Fruit fly (Drosophila melanogaster) whole organism, wandering third instar larva: ENCODE results near the gene CG42232.
A peak's percentile ranks its signal among the peaks of the same experiment; 100 is the strongest.

Experiments used
- CG32264 ChIP-seq: fragments of 200-800 bp; sonication (Bioruptor generic); optimal IDR thresholded peaks from 2 replicates; lab custom pipeline; 2016; ENCODE audit warnings: missing biosample characterization, missing genetic modification characterization
- CrebA ChIP-seq: fragments of 200-800 bp; sonication (Bioruptor generic); optimal IDR thresholded peaks from 2 replicates; lab custom pipeline; 2016; ENCODE audit warnings: missing biosample characterization, mild to moderate bottlenecking, missing genetic modification characterization, borderline replicate concordance
- Dfd ChIP-seq: fragments of >200 bp; optimal IDR thresholded peaks from 2 replicates; lab custom pipeline; 2017; ENCODE audit warnings: missing biosample characterization, missing genetic modification characterization
- HLH106 ChIP-seq: fragments of 200-800 bp; optimal IDR thresholded peaks from 3 replicates; lab custom pipeline; 2019; ENCODE audit warnings: missing biosample characterization, mild to moderate bottlenecking, missing genetic modification characterization, moderate library complexity
- Hr78 ChIP-seq: fragments of >200 bp; optimal IDR thresholded peaks from 2 replicates; lab custom pipeline; 2017; ENCODE audit warnings: missing biosample characterization, missing genetic modification characterization
- Hr83 ChIP-seq: fragments of 200-300 bp; sonication (Bioruptor generic); optimal IDR thresholded peaks from 2 replicates; lab custom pipeline; 2016; ENCODE audit warnings: missing biosample characterization, mild to moderate bottlenecking, missing genetic modification characterization, moderate library complexity; ENCODE audit not compliant: poor library complexity, severe bottlenecking
- Jra ChIP-seq: sonication (Bioruptor generic); optimal IDR thresholded peaks from 2 replicates; lab custom pipeline; 2016; ENCODE audit warnings: missing biosample characterization, missing genetic modification characterization
- OdsH ChIP-seq: fragments of 200-800 bp; sonication (Bioruptor generic); optimal IDR thresholded peaks from 2 replicates; lab custom pipeline; 2016; ENCODE audit warnings: missing biosample characterization, mild to moderate bottlenecking, missing genetic modification characterization
- Rel ChIP-seq, 2 experiments: fragments of 200-800 bp; sonication (Bioruptor generic) in 1 of 2; optimal IDR thresholded peaks; 2 replicates in 1 of 2; 3 replicates in 1 of 2; lab custom pipeline; 2016 to 2019; ENCODE audit warnings: mild to moderate bottlenecking in 2 of 2, missing biosample characterization in 2 of 2, missing genetic modification characterization in 2 of 2, moderate library complexity in 1 of 2
- Sp1 ChIP-seq: fragments of 200-800 bp; sonication (Bioruptor generic); optimal IDR thresholded peaks from 3 replicates; lab custom pipeline; 2019; ENCODE audit warnings: missing biosample characterization, mild to moderate bottlenecking, missing genetic modification characterization, moderate library complexity
- Vsx2 ChIP-seq: fragments of 200-300, 225-300 bp; sonication (Bioruptor generic); optimal IDR thresholded peaks from 2 replicates; lab custom pipeline; 2018; ENCODE audit warnings: missing biosample characterization, missing genetic modification characterization; ENCODE audit not compliant: partially characterized antibody
- dl ChIP-seq, 2 experiments: fragments of 175-275, 200-275 bp in 1 of 2; fragments of 200-275 bp in 1 of 2; sonication (Bioruptor generic); optimal IDR thresholded peaks; lab custom pipeline; 2018; ENCODE audit warnings: mild to moderate bottlenecking in 2 of 2, missing biosample characterization in 2 of 2, missing genetic modification characterization in 2 of 2, moderate library complexity in 2 of 2; ENCODE audit not compliant: partially characterized antibody in 2 of 2, insufficient read depth in 1 of 2
- dmrt93B ChIP-seq: fragments of 200-800 bp; sonication (Bioruptor generic); optimal IDR thresholded peaks from 2 replicates; lab custom pipeline; 2018; ENCODE audit warnings: missing biosample characterization, mild to moderate bottlenecking, missing genetic modification characterization
- dsf ChIP-seq: sonication (Bioruptor generic); optimal IDR thresholded peaks from 2 replicates; lab custom pipeline; 2016; ENCODE audit warnings: missing biosample characterization, missing genetic modification characterization, borderline replicate concordance
- ey ChIP-seq: fragments of 200-800 bp; sonication (Bioruptor generic); optimal IDR thresholded peaks from 2 replicates; lab custom pipeline; 2016; ENCODE audit warnings: missing biosample characterization, missing genetic modification characterization
- foxo ChIP-seq, 2 experiments: fragments of 200-800 bp; sonication (Bioruptor generic); optimal IDR thresholded peaks; 2 replicates in 1 of 2; 3 replicates in 1 of 2; lab custom pipeline; 2016 to 2017; ENCODE audit warnings: missing biosample characterization in 2 of 2, missing genetic modification characterization in 2 of 2
- h ChIP-seq: fragments of 200-800 bp; sonication (Bioruptor generic); optimal IDR thresholded peaks from 3 replicates; lab custom pipeline; 2016; ENCODE audit warnings: missing biosample characterization, mild to moderate bottlenecking, missing genetic modification characterization
- jim ChIP-seq: fragments of 175-275, 200-325 bp; sonication (Bioruptor generic); optimal IDR thresholded peaks from 2 replicates; lab custom pipeline; 2016; ENCODE audit warnings: missing biosample characterization, mild to moderate bottlenecking, missing genetic modification characterization
- lola ChIP-seq: fragments of >200 bp; optimal IDR thresholded peaks from 2 replicates; lab custom pipeline; 2017; ENCODE audit warnings: missing biosample characterization, missing genetic modification characterization
- pan ChIP-seq: fragments of >200 bp; optimal IDR thresholded peaks from 2 replicates; lab custom pipeline; 2017
- psq ChIP-seq: fragments of 200-800 bp; sonication (Bioruptor generic); optimal IDR thresholded peaks from 3 replicates; lab custom pipeline; 2017; ENCODE audit warnings: missing biosample characterization, mild to moderate bottlenecking, missing genetic modification characterization, moderate library complexity
- sage ChIP-seq: fragments of 200-800 bp; sonication (Bioruptor generic); optimal IDR thresholded peaks from 2 replicates; lab custom pipeline; 2016; ENCODE audit warnings: missing biosample characterization, mild to moderate bottlenecking, missing genetic modification characterization
- sv ChIP-seq: fragments of 200-800 bp; sonication (Bioruptor generic); optimal IDR thresholded peaks from 3 replicates; lab custom pipeline; 2016; ENCODE audit warnings: missing biosample characterization, missing genetic modification characterization
- tai ChIP-seq: sonication (Bioruptor generic); optimal IDR thresholded peaks from 2 replicates; lab custom pipeline; 2016; ENCODE audit warnings: missing biosample characterization, missing genetic modification characterization
- woc ChIP-seq: sonication (Bioruptor generic); optimal IDR thresholded peaks from 2 replicates; lab custom pipeline; 2016; ENCODE audit warnings: missing biosample characterization, mild to moderate bottlenecking, missing genetic modification characterization

CG42232 gene

dm6 chr3R:16485487-16486233, 16.2 kb upstream of the CG42232 start:
- TF ChIP-seq Hr83 (GFP tag; lab: Kevin White, UChicago) (no peak), Rel (GFP tag; optimal IDR thresholded peaks at IDR 0.05; lab: Kevin White, UChicago) (no peak), Rel (tag; optimal IDR thresholded peaks at IDR 0.05; lab: Kevin White, UChicago) (no peak), Dfd (GFP tag; lab: Kevin White, UChicago) (no peak), lola (GFP tag; lab: Kevin White, UChicago) (no peak), sv (no peak), woc (no peak), Sp1 (GFP tag; lab: Kevin White, UChicago) (no peak), Jra (GFP tag; lab: Kevin White, UChicago) (no peak), Vsx2 (GFP tag; lab: Kevin White, UChicago) (no peak), dsf (GFP tag; lab: Kevin White, UChicago) (no peak), CrebA (GFP tag; lab: Kevin White, UChicago) (no peak), dmrt93B (no peak)

dm6 chr3R:16483877-16484417, 14.5 kb upstream of the CG42232 start, which contains the start of gene Der-2:
Gene Der-2 (minus strand): TSS chr3R:16484223.
- peak; percentile 12 for TF ChIP-seq h
- peak; percentile 68 for TF ChIP-seq Hr83 (GFP tag; lab: Kevin White, UChicago)
- TF ChIP-seq OdsH, result no peak

dm6 chr3R:16482276-16482675, 12.8 kb upstream of the CG42232 start, which contains the start of gene Sdhaf3:
Gene Sdhaf3 (minus strand): TSS chr3R:16482452.
- TF ChIP-seq sage (GFP tag; lab: Kevin White, UChicago) (peak; percentile 38), CG32264 (GFP tag; lab: Kevin White, UChicago) (peak; percentile 0), tai (no peak), pan (lab: Kevin White, UChicago) (no peak), OdsH (peak; percentile 3)

- TF ChIP-seq lola (GFP tag; lab: Kevin White, UChicago) (no peak), CrebA (GFP tag; lab: Kevin White, UChicago) (no peak), Hr78 (GFP tag; lab: Kevin White, UChicago) (no peak), psq (GFP tag; lab: Kevin White, UChicago) (no peak), dl (GFP tag; optimal IDR thresholded peaks at IDR 0.05; lab: Kevin White, UChicago; ENCODE audit: insufficient read depth in 1 of 2, partially characterized antibody in 2 of 2) (no peak), dsf (GFP tag; lab: Kevin White, UChicago) (no peak), Vsx2 (GFP tag; lab: Kevin White, UChicago) (no peak), Dfd (GFP tag; lab: Kevin White, UChicago) (no peak), foxo (GFP tag; optimal IDR thresholded peaks at IDR 0.05; lab: Kevin White, UChicago) (no peak), h (no peak), Sp1 (GFP tag; lab: Kevin White, UChicago) (no peak)
Observed at dm6 chr3R:16480995-16481394, 11.5 kb upstream of the CG42232 start, which contains the start of gene Dhfr. Gene Dhfr (plus strand): TSS chr3R:16481167.

- TF ChIP-seq Vsx2 (GFP tag; lab: Kevin White, UChicago) (no peak), dmrt93B (no peak), foxo (GFP tag; optimal IDR thresholded peaks at IDR 0.05; lab: Kevin White, UChicago) (no peak), Rel (GFP tag; optimal IDR thresholded peaks at IDR 0.05; lab: Kevin White, UChicago) (no peak), Rel (tag; optimal IDR thresholded peaks at IDR 0.05; lab: Kevin White, UChicago) (no peak), ey (no peak), HLH106 (tag; lab: Kevin White, UChicago) (no peak)
Observed at dm6 chr3R:16477033-16477432, 7.6 kb upstream of the CG42232 start, which contains the start of gene Gyc89Db. Gene Gyc89Db (plus strand): TSS chr3R:16477110.

dm6 chr3R:16476472-16476871, 7.0 kb upstream of the CG42232 start:
- TF ChIP-seq Hr78 (GFP tag; lab: Kevin White, UChicago) (no peak), jim (GFP tag; lab: Kevin White, UChicago) (no peak), sv (no peak), lola (GFP tag; lab: Kevin White, UChicago) (no peak), h (no peak), Sp1 (GFP tag; lab: Kevin White, UChicago) (no peak), tai (no peak), dl (GFP tag; optimal IDR thresholded peaks at IDR 0.05; lab: Kevin White, UChicago; ENCODE audit: insufficient read depth in 1 of 2, partially characterized antibody in 2 of 2) (no peak), Rel (GFP tag; optimal IDR thresholded peaks at IDR 0.05; lab: Kevin White, UChicago) (no peak), Rel (tag; optimal IDR thresholded peaks at IDR 0.05; lab: Kevin White, UChicago) (no peak)
